Fruit fly (Drosophila melanogaster) whole organism, embryonic: ENCODE data around the gene CG7289.

Experiments
- BEAF-32 ChIP-seq: fragments of 200-800 bp; sonication (Bioruptor generic); optimal IDR thresholded peaks from 3 replicates; lab custom pipeline; 2017; ENCODE audit warnings: missing biosample characterization, missing genetic modification characterization, mild to moderate bottlenecking, moderate library complexity, missing genetic modification reagents
- Blimp-1 ChIP-seq: fragments of 200-800 bp; sonication (Bioruptor generic); optimal IDR thresholded peaks from 3 replicates; lab custom pipeline; 2018; ENCODE audit warnings: missing biosample characterization, missing genetic modification characterization, mild to moderate bottlenecking, moderate library complexity, missing genetic modification reagents
- CG10274 ChIP-seq: fragments of 200-800 bp; sonication (Bioruptor generic); optimal IDR thresholded peaks from 3 replicates; lab custom pipeline; 2017; ENCODE audit warnings: missing biosample characterization, mild to moderate bottlenecking, missing genetic modification characterization
- CG10462 ChIP-seq: fragments of 200-800 bp; sonication (Bioruptor generic); optimal IDR thresholded peaks from 2 replicates; lab custom pipeline; 2016; ENCODE audit warnings: missing biosample characterization, missing genetic modification characterization
- CG12071 ChIP-seq: fragments of 200-800 bp; sonication (Bioruptor generic); optimal IDR thresholded peaks from 3 replicates; lab custom pipeline; 2018; ENCODE audit warnings: missing biosample characterization, mild to moderate bottlenecking, missing genetic modification characterization
- CG12155 ChIP-seq: fragments of 200-800 bp; sonication (Bioruptor generic); optimal IDR thresholded peaks from 3 replicates; lab custom pipeline; 2016; ENCODE audit warnings: missing biosample characterization, missing genetic modification characterization
- CG12391 ChIP-seq: fragments of 200-800 bp; sonication (Bioruptor generic); optimal IDR thresholded peaks from 3 replicates; lab custom pipeline; 2018; ENCODE audit warnings: missing biosample characterization, mild to moderate bottlenecking, missing genetic modification characterization, moderate library complexity
- CG12659 ChIP-seq: fragments of 200-800 bp; sonication (Bioruptor generic); optimal IDR thresholded peaks from 3 replicates; lab custom pipeline; 2017; ENCODE audit warnings: mild to moderate bottlenecking, missing biosample characterization, missing genetic modification reagents, missing genetic modification characterization
- CG14441 ChIP-seq: fragments of 200-800 bp; sonication (Bioruptor generic); IDR thresholded peaks from 2 replicates; pipeline ENCODE4 v1.3.6; 2022; ENCODE audit warnings: missing biosample characterization, missing genetic modification characterization
- CG14860 ChIP-seq: fragments of 200-800 bp; sonication (Bioruptor generic); IDR thresholded peaks from 3 replicates; pipeline ENCODE4 v1.3.6; 2022; ENCODE audit warnings: missing biosample characterization, missing genetic modification characterization; ENCODE audit not compliant: partially characterized antibody
- CG17359 ChIP-seq: fragments of 200-800 bp; sonication (Bioruptor generic); optimal IDR thresholded peaks from 3 replicates; lab custom pipeline; 2018; ENCODE audit warnings: missing biosample characterization, mild to moderate bottlenecking, missing genetic modification characterization, moderate library complexity
- CG18619 ChIP-seq: fragments of 200-800 bp; sonication (Bioruptor generic); optimal IDR thresholded peaks from 3 replicates; lab custom pipeline; 2017; ENCODE audit warnings: missing biosample characterization, mild to moderate bottlenecking, missing genetic modification characterization
- CG2116 ChIP-seq: fragments of 200-800 bp; sonication (Bioruptor generic); optimal IDR thresholded peaks from 3 replicates; lab custom pipeline; 2018; ENCODE audit warnings: missing biosample characterization, mild to moderate bottlenecking, missing genetic modification characterization
- CG31365 ChIP-seq: fragments of 200-800 bp; sonication (Bioruptor generic); optimal IDR thresholded peaks from 2 replicates; lab custom pipeline; 2018; ENCODE audit warnings: missing biosample characterization, mild to moderate bottlenecking, missing genetic modification characterization
- CG32767 ChIP-seq: fragments of 200-800 bp; sonication (Bioruptor generic); IDR thresholded peaks from 2 replicates; pipeline ENCODE4 v1.3.6; 2022; ENCODE audit warnings: missing biosample characterization, missing genetic modification characterization
- CG34224 ChIP-seq: fragments of 200-800 bp; sonication (Bioruptor generic); IDR thresholded peaks from 3 replicates; pipeline ENCODE4 v1.3.6; 2022; ENCODE audit warnings: missing biosample characterization, missing genetic modification characterization; ENCODE audit not compliant: partially characterized antibody
- CG4854 ChIP-seq: fragments of 200-800 bp; sonication (Bioruptor generic); optimal IDR thresholded peaks from 2 replicates; lab custom pipeline; 2016; ENCODE audit warnings: missing biosample characterization, missing genetic modification characterization, inconsistent platforms
- CG5953 ChIP-seq: fragments of 200-800 bp; sonication (Bioruptor generic); IDR thresholded peaks from 2 replicates; pipeline ENCODE4 v1.3.6; 2022; ENCODE audit warnings: missing biosample characterization, missing genetic modification characterization
- CG6254 ChIP-seq: fragments of 200-800 bp; sonication (Bioruptor generic); optimal IDR thresholded peaks from 3 replicates; lab custom pipeline; 2017; ENCODE audit warnings: mild to moderate bottlenecking, missing biosample characterization, missing genetic modification reagents, missing genetic modification characterization
- CG9932 ChIP-seq: fragments of 200-800 bp; sonication (Bioruptor generic); IDR thresholded peaks from 2 replicates; pipeline ENCODE4 v1.3.6; 2022; ENCODE audit warnings: missing biosample characterization, missing genetic modification characterization
- Dbx ChIP-seq: fragments of 200-800 bp; sonication (Bioruptor generic); IDR thresholded peaks from 3 replicates; pipeline ENCODE4 v1.3.6; 2022; ENCODE audit warnings: missing biosample characterization, missing genetic modification characterization
- Doc3 ChIP-seq: fragments of 200-800 bp; sonication (Bioruptor generic); IDR thresholded peaks from 3 replicates; pipeline ENCODE4 v1.3.6; 2022; ENCODE audit warnings: missing biosample characterization, missing genetic modification characterization; ENCODE audit not compliant: partially characterized antibody
- Dp ChIP-seq: fragments of 200-800 bp; sonication (Bioruptor generic); optimal IDR thresholded peaks from 2 replicates; lab custom pipeline; 2018; ENCODE audit warnings: missing biosample characterization, mild to moderate bottlenecking, missing genetic modification characterization, moderate library complexity
- Gug ChIP-seq: fragments of 200-800 bp; sonication (Bioruptor generic); IDR thresholded peaks from 4 replicates; pipeline ENCODE4 v1.3.6; 2022; ENCODE audit warnings: missing biosample characterization, missing genetic modification characterization
- Lhr ChIP-seq: fragments of 200-800 bp; sonication (Bioruptor generic); optimal IDR thresholded peaks from 3 replicates; lab custom pipeline; 2017; ENCODE audit warnings: mild to moderate bottlenecking, missing biosample characterization, missing genetic modification reagents, missing genetic modification characterization
- Lim3 ChIP-seq: fragments of 200-800 bp; sonication (Bioruptor generic); IDR thresholded peaks from 2 replicates; pipeline ENCODE4 v1.3.6; 2022; ENCODE audit warnings: missing biosample characterization, missing genetic modification characterization
- Nf-YC ChIP-seq: fragments of 200-800 bp; optimal IDR thresholded peaks from 3 replicates; lab custom pipeline; 2019; ENCODE audit warnings: missing biosample characterization, mild to moderate bottlenecking, missing genetic modification characterization, moderate library complexity
- ato ChIP-seq: fragments of 200-800 bp; sonication (Bioruptor generic); IDR thresholded peaks from 2 replicates; pipeline ENCODE4 v1.3.6; 2022; ENCODE audit warnings: missing biosample characterization, missing genetic modification characterization; ENCODE audit not compliant: partially characterized antibody
- bbx ChIP-seq: fragments of 200-800 bp; sonication (Bioruptor generic); IDR thresholded peaks from 2 replicates; pipeline ENCODE4 v1.3.6; 2022; ENCODE audit warnings: missing biosample characterization, missing genetic modification characterization; ENCODE audit not compliant: partially characterized antibody
- da ChIP-seq: fragments of 200-800 bp; sonication (Bioruptor generic); optimal IDR thresholded peaks from 2 replicates; lab custom pipeline; 2016; ENCODE audit warnings: missing biosample characterization, missing genetic modification characterization
- dmrt99B ChIP-seq: fragments of 200-800 bp; sonication (Bioruptor generic); optimal IDR thresholded peaks from 2 replicates; lab custom pipeline; 2018; ENCODE audit warnings: missing biosample characterization, mild to moderate bottlenecking, missing genetic modification characterization, moderate library complexity
- dpn ChIP-seq, 2 experiments: fragments of 200-800 bp; sonication (Bioruptor generic); optimal IDR thresholded peaks; 3 replicates each; lab custom pipeline; 2016; ENCODE audit warnings: missing biosample characterization in 2 of 2, missing genetic modification characterization in 2 of 2
- fd64A ChIP-seq: fragments of 200-800 bp; sonication (Bioruptor generic); optimal IDR thresholded peaks from 3 replicates; lab custom pipeline; 2018; ENCODE audit warnings: missing biosample characterization, mild to moderate bottlenecking, missing genetic modification characterization
- gfzf ChIP-seq: fragments of 200-800 bp; sonication (Bioruptor generic); optimal IDR thresholded peaks from 2 replicates; lab custom pipeline; 2016; ENCODE audit warnings: missing biosample characterization, mild to moderate bottlenecking, missing genetic modification characterization, moderate library complexity
- mam ChIP-seq: fragments of 200-800 bp; sonication (Bioruptor generic); optimal IDR thresholded peaks from 3 replicates; lab custom pipeline; 2016; ENCODE audit warnings: missing biosample characterization, missing genetic modification characterization
- psq ChIP-seq: fragments of 200-800 bp; sonication (Bioruptor generic); optimal IDR thresholded peaks from 2 replicates; lab custom pipeline; 2017; ENCODE audit warnings: missing biosample characterization, missing genetic modification characterization
- scrt ChIP-seq: fragments of 200-800 bp; sonication (Bioruptor generic); optimal IDR thresholded peaks from 2 replicates; lab custom pipeline; 2018; ENCODE audit warnings: missing biosample characterization, mild to moderate bottlenecking, missing genetic modification characterization, moderate library complexity
- sd ChIP-seq: fragments of 200-800 bp; sonication (Bioruptor generic); optimal IDR thresholded peaks from 3 replicates; lab custom pipeline; 2018; ENCODE audit warnings: missing biosample characterization, mild to moderate bottlenecking, missing genetic modification characterization, moderate library complexity
- sna ChIP-seq: fragments of 200-800 bp; sonication (Bioruptor generic); IDR thresholded peaks from 2 replicates; pipeline ENCODE4 v1.3.6; 2022; ENCODE audit warnings: missing biosample characterization, missing genetic modification characterization; ENCODE audit not compliant: partially characterized antibody
- stwl ChIP-seq: fragments of 200-800 bp; sonication (Bioruptor generic); optimal IDR thresholded peaks from 3 replicates; lab custom pipeline; 2018; ENCODE audit warnings: missing biosample characterization, mild to moderate bottlenecking, missing genetic modification characterization, moderate library complexity
- tap ChIP-seq: fragments of 200-800 bp; optimal IDR thresholded peaks from 3 replicates; lab custom pipeline; 2019; ENCODE audit warnings: missing biosample characterization, mild to moderate bottlenecking, missing genetic modification characterization, moderate library complexity
- tna ChIP-seq: fragments of 200-800 bp; sonication (Bioruptor generic); IDR thresholded peaks from 2 replicates; pipeline ENCODE4 v1.3.6; 2022; ENCODE audit warnings: missing biosample characterization, missing genetic modification characterization; ENCODE audit not compliant: partially characterized antibody
- trem ChIP-seq: fragments of 200-800 bp; optimal IDR thresholded peaks from 3 replicates; lab custom pipeline; 2019; ENCODE audit warnings: missing biosample characterization, mild to moderate bottlenecking, missing genetic modification characterization, moderate library complexity
- vnd ChIP-seq: fragments of 200-800 bp; sonication (Bioruptor generic); IDR thresholded peaks from 3 replicates; pipeline ENCODE4 v1.3.6; 2022; ENCODE audit warnings: missing biosample characterization, missing genetic modification characterization; ENCODE audit not compliant: partially characterized antibody
- zen ChIP-seq: fragments of 200-800 bp; sonication (Bioruptor generic); optimal IDR thresholded peaks from 3 replicates; lab custom pipeline; 2018; ENCODE audit warnings: missing biosample characterization, mild to moderate bottlenecking, missing genetic modification characterization, moderate library complexity
- zen2 ChIP-seq: fragments of 200-800 bp; sonication (Bioruptor generic); IDR thresholded peaks from 3 replicates; pipeline ENCODE4 v1.3.6; 2022; ENCODE audit warnings: missing biosample characterization, missing genetic modification characterization; ENCODE audit not compliant: partially characterized antibody

CG7289 gene

DNA sequence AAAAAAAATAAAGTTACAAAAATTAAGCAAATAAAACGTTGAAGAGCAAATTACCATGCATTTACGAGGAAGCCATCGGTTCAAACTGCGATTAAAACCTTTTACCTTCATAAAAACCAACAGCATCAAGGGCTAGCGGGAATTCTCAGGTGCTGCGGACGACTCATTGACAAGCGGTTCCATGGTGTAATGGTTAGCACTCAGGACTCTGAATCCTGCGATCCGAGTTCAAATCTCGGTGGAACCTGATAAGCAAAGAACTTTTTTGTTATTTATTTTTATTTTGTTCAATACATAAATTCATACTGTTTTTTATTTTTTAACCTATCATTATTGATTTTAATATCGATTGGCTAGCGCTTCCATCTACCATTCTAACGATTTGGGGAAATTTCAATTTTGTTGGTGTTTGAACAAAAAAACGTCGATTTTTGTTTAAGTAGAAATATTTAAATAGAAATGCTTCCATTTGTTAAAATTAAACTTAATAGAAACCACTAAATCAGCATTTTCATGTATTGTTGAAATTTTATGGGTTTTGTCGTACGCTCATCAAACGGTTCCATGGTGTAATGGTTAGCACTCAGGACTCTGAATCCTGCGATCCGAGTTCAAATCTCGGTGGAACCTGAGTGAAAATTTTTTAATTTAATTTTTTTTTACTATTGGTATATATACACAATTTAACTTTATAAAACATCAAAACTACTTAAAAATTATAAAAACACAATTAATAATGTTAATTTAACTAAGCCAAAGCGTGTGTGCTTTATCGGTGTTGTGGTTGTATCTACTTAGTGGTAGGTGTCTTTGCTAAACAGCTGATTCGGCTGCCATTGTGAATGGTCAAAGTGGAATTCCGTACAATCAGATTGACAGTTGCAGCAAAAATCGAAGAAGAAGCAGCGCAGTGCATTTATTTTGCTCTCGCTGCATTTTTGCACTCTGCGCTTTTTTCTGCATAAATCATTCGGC, 27.2 kb downstream of the CG7289 start, which contains the start of gene CG4238 (continued):
- no peak for TF ChIP-seq Dbx (GFP tag; lab: Robert Waterston, UW)
- TF ChIP-seq fd64A (GFP tag; lab: Kevin White, UChicago) = no peak
- TF ChIP-seq scrt (GFP tag; lab: Kevin White, UChicago) = no peak
- TF ChIP-seq Lim3 (GFP tag; lab: Robert Waterston, UW) = no peak
- TF ChIP-seq CG12659 (GFP tag; lab: Kevin White, UChicago) = peak; percentile 30
- TF ChIP-seq trem (tag; lab: Kevin White, UChicago) = peak; percentile 72
- TF ChIP-seq CG12391 (tag; lab: Kevin White, UChicago) = peak; percentile 54
- TF ChIP-seq CG31365 (tag; lab: Kevin White, UChicago) = no peak
- TF ChIP-seq CG10462 (GFP tag; lab: Kevin White, UChicago) = no peak
- TF ChIP-seq Blimp-1 = no peak
- TF ChIP-seq CG4854 (GFP tag; lab: Kevin White, UChicago) = no peak
- TF ChIP-seq CG5953 = no peak
- TF ChIP-seq Dp (GFP tag; lab: Kevin White, UChicago) = peak; percentile 42
- peak; percentile 1 for TF ChIP-seq Lhr (GFP tag; lab: Kevin White, UChicago)
- TF ChIP-seq psq (GFP tag; lab: Kevin White, UChicago) = no peak
- peak; percentile 69 for TF ChIP-seq bbx (GFP tag; lab: Robert Waterston, UW)
- TF ChIP-seq CG6254 (GFP tag; lab: Kevin White, UChicago) = no peak
- TF ChIP-seq CG14441 (GFP tag; lab: Robert Waterston, UW) = no peak
- peak; percentile 58; the same call in 1 of the 2 replicates for TF ChIP-seq ato (GFP tag; lab: Robert Waterston, UW)
- TF ChIP-seq sna (GFP tag; lab: Robert Waterston, UW) = no peak
- peak; percentile 50; the same call in 1 of the 3 replicates for TF ChIP-seq CG34224
- TF ChIP-seq CG2116 (GFP tag; lab: Kevin White, UChicago) = peak; percentile 9
- TF ChIP-seq vnd = peak; percentile 51
- peak; percentile 16 for TF ChIP-seq gfzf (GFP tag; lab: Kevin White, UChicago)
- peak; percentile 55 for TF ChIP-seq zen
- TF ChIP-seq zen2 (GFP tag; lab: Robert Waterston, UW) = no peak
- TF ChIP-seq CG10274 (GFP tag; lab: Kevin White, UChicago) = no peak
- TF ChIP-seq Gug = no peak
- TF ChIP-seq CG32767 (GFP tag; lab: Robert Waterston, UW) = peak; percentile 40; the same call in 1 of the 2 replicates
- no peak; the same call in 2 of the 3 replicates for TF ChIP-seq Doc3 (GFP tag; lab: Robert Waterston, UW)
- no peak for TF ChIP-seq mam (GFP tag; lab: Kevin White, UChicago)
- no peak for TF ChIP-seq tap (tag; lab: Kevin White, UChicago)
- TF ChIP-seq BEAF-32 (GFP tag; lab: Kevin White, UChicago) = peak; percentile 29
- TF ChIP-seq CG12071 (GFP tag; lab: Kevin White, UChicago) = no peak
- TF ChIP-seq sd (tag; lab: Kevin White, UChicago) = peak; percentile 99
- peak; percentile 56 for TF ChIP-seq tna
- peak; percentile 18 for TF ChIP-seq CG12155 (GFP tag; lab: Kevin White, UChicago)
- no peak for TF ChIP-seq CG17359
- TF ChIP-seq da (GFP tag; lab: Kevin White, UChicago) = no peak
- TF ChIP-seq CG18619 (GFP tag; lab: Kevin White, UChicago) = no peak
- no peak for TF ChIP-seq CG9932 (GFP tag; lab: Robert Waterston, UW)
- no peak for TF ChIP-seq dmrt99B (tag; lab: Kevin White, UChicago)
- TF ChIP-seq dpn (GFP tag; optimal IDR thresholded peaks at IDR 0.05; lab: Kevin White, UChicago) = no peak
- no peak for TF ChIP-seq Nf-YC (tag; lab: Kevin White, UChicago)
- TF ChIP-seq stwl (tag; lab: Kevin White, UChicago) = peak; percentile 55
- peak; percentile 59 for TF ChIP-seq CG14860 (GFP tag; lab: Robert Waterston, UW)
